Worm (Caenorhabditis elegans): Measurements from ENCODE around the gene cyp-35A2.
"Not testable (repeated sequence)": the region's sequence is repeated elsewhere in the genome, so short reads cannot be mapped to it uniquely, and the experiment has no call there.

Gene cyp-35A2

DNA sequence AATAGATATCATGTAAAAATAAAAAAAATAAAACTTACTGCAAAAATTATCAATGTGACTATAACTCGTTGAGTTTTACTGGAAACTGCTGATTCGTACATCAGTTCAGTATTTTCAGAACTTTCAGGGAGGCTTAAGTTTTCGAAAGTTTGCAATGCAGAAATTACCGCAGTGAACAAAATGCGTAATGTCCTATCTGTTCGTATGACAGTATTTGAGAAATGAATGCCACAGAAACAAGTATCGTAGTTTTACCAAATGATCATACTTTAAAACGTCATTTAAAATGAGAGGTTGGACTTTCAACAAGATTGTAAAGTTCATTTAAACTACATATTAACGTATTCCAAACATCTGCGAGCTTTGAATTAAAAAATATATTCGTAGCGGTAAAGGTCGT is 7.3 kb downstream of the cyp-35A2 start, which contains the start of gene C03G6.21:
Gene C03G6.21, minus strand, starts transcription at position 101 of the 400 bp plus-strand sequence.
- TF ChIP-seq ztf-11 (tag; optimal IDR thresholded peaks at IDR 0.05) (no peak), mab-5 (tag; optimal IDR thresholded peaks at IDR 0.05) (no peak), sem-2 (GFP tag; optimal IDR thresholded peaks at IDR 0.05) (no peak), ceh-39 (tag; optimal IDR thresholded peaks at IDR 0.05) (no peak), unc-62 (GFP tag; optimal IDR thresholded peaks at IDR 0.05) (no peak), mep-1 (tag; optimal IDR thresholded peaks at IDR 0.05) (no peak), nhr-12 (tag; optimal IDR thresholded peaks at IDR 0.05) (no peak), nhr-2 (tag; optimal IDR thresholded peaks at IDR 0.05) (no peak), nhr-237 (tag; optimal IDR thresholded peaks at IDR 0.05) (no peak), ceh-43 (GFP tag; optimal IDR thresholded peaks at IDR 0.05) (no peak), ces-1 (GFP tag; optimal IDR thresholded peaks at IDR 0.05) (no peak), blmp-1 (tag; optimal IDR thresholded peaks at IDR 0.05) (no peak), pha-4 (tag; optimal IDR thresholded peaks at IDR 0.05) (no peak), nhr-76 (tag; optimal IDR thresholded peaks at IDR 0.05) (no peak)

- no peak for TF ChIP-seq ceh-43 (GFP tag; optimal IDR thresholded peaks at IDR 0.05)
- TF ChIP-seq zip-8 (tag; optimal IDR thresholded peaks at IDR 0.05), result no peak
- TF ChIP-seq pha-4 (tag; optimal IDR thresholded peaks at IDR 0.05), result no peak
- TF ChIP-seq elt-1 (tag; optimal IDR thresholded peaks at IDR 0.05; ENCODE audit: borderline replicate concordance, insufficient read depth), result no peak
- TF ChIP-seq mep-1 (tag; optimal IDR thresholded peaks at IDR 0.05), result no peak
- no peak for TF ChIP-seq M03D4.4 (tag; optimal IDR thresholded peaks at IDR 0.05)
- no peak for TF ChIP-seq sem-2 (GFP tag; optimal IDR thresholded peaks at IDR 0.05)
These were observed 8.5 kb downstream of the cyp-35A2 start, which contains the start of gene tag-293 for ce11 chrV:7355464-7355863. Gene tag-293 (minus strand): TSS chrV:7355564.

DNA sequence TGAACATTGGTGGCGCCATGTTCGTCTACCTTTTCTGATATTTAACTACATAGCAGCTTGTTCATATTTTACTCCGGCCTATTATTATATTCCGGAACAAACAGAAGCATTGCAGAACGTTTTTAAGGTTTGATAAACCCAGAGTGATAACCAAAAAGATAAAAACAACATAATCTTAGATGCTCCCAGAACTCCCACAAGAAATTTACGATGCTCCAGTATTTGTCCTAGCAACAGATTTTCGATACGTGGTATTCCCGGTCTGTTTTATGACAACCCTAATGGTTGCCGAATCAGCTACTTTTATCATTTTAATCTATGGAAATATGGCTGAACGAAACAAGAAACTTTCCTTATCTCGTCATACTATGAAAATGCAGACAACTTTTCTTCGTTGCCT is 10.4 kb downstream of the cyp-35A2 start:
- TF ChIP-seq cnd-1 (tag; optimal IDR thresholded peaks at IDR 0.05) (no peak), blmp-1 (tag; optimal IDR thresholded peaks at IDR 0.05) (no peak)

DNA sequence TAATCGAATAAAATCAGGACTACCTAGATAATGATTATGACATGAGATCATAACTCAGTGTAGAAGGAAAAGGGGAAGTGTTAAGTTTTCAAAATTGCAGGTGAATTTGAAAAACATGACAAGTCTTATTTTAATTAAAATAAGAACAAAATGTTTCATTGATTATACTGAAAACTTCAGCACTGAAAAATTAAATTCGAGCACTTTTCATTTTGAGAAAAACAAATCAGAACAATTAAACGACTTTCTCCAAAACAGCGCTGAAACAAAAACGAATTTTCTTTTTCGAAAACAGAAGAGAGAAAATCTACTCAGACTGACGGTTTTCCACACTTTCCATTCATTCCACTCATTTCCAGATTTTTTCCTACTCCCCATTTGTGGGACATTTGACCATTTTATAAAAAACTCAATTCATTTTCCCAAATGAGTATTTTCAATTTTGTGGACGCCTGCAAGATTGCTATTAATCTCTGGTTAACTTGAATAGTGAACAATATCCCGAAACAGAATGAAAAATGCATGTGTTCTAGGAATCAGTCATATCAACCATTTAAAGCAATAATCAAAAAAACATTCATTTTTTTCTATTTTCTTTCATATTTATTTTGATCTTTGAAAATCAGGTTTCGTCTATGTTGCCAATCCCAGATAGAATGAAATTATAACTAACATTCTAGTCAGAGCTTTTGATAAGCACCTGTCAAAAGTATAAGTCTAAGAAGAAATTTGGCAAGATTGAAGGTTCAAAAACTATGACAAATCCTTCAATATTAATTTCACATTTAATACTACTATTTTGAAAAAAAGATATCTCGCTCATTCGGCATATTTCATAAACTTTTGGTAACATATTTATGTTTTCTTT is 11.6 kb downstream of the cyp-35A2 start, which contains the start of the genes srh-231 and srh-275:
Gene srh-231, minus strand, starts transcription at position 51 of the 868 bp plus-strand sequence.
Gene srh-275, plus strand, starts transcription at position 818 of the 868 bp plus-strand sequence.
- no peak for TF ChIP-seq ceh-39 (tag; optimal IDR thresholded peaks at IDR 0.05)
- no peak for TF ChIP-seq ceh-43 (GFP tag; optimal IDR thresholded peaks at IDR 0.05)
- TF ChIP-seq unc-39 (tag; optimal IDR thresholded peaks at IDR 0.05), result no peak
- TF ChIP-seq pha-4 (tag; optimal IDR thresholded peaks at IDR 0.05), result no peak
- TF ChIP-seq snpc-4 (tag; optimal IDR thresholded peaks at IDR 0.05), result no peak
- no peak for TF ChIP-seq blmp-1 (tag; optimal IDR thresholded peaks at IDR 0.05)
- TF ChIP-seq drap-1 (GFP tag; optimal IDR thresholded peaks at IDR 0.05), result no peak

ce11 chrV:7349541-7349940 is 14.4 kb downstream of the cyp-35A2 start, which contains the start of gene nhr-149:
Gene nhr-149 (minus strand): TSS chrV:7349641.
- TF ChIP-seq zip-8 (tag; optimal IDR thresholded peaks at IDR 0.05) (peak; percentile 53), tbx-8 (GFP tag; optimal IDR thresholded peaks at IDR 0.05) (no peak)

ce11 chrV:7345494-7345893 is 18.5 kb downstream of the cyp-35A2 start, which contains the start of gene nhr-147:
Gene nhr-147 (plus strand): TSS chrV:7345794.
- not testable (repeated sequence) for TF ChIP-seq unc-39 (tag; optimal IDR thresholded peaks at IDR 0.05); hlh-1 (tag; optimal IDR thresholded peaks at IDR 0.05); ceh-83 (GFP tag; optimal IDR thresholded peaks at IDR 0.05)

- no peak for TF ChIP-seq cnd-1 (tag; optimal IDR thresholded peaks at IDR 0.05)
- no peak for TF ChIP-seq ces-1 (GFP tag; optimal IDR thresholded peaks at IDR 0.05)
- TF ChIP-seq bed-3 (GFP tag; optimal IDR thresholded peaks at IDR 0.05), result no peak
- no peak for TF ChIP-seq mls-2 (tag; optimal IDR thresholded peaks at IDR 0.05)
- TF ChIP-seq M03D4.4 (tag; optimal IDR thresholded peaks at IDR 0.05), result no peak
- TF ChIP-seq nhr-28 (tag; optimal IDR thresholded peaks at IDR 0.05), result no peak
- no peak for TF ChIP-seq sem-2 (GFP tag; optimal IDR thresholded peaks at IDR 0.05)
- no peak for TF ChIP-seq unc-62 (GFP tag; optimal IDR thresholded peaks at IDR 0.05)
- TF ChIP-seq elt-3 (tag; optimal IDR thresholded peaks at IDR 0.05), result no peak
- TF ChIP-seq lsy-2 (tag; optimal IDR thresholded peaks at IDR 0.05), result no peak
- TF ChIP-seq unc-120 (tag; optimal IDR thresholded peaks at IDR 0.05; ENCODE audit: poor library complexity, severe bottlenecking), result no peak
- no peak for TF ChIP-seq tbx-8 (GFP tag; optimal IDR thresholded peaks at IDR 0.05)
- no peak for TF ChIP-seq elt-1 (tag; optimal IDR thresholded peaks at IDR 0.05; ENCODE audit: borderline replicate concordance, insufficient read depth)
- TF ChIP-seq hlh-1 (tag; optimal IDR thresholded peaks at IDR 0.05), result no peak
- TF ChIP-seq blmp-1 (tag; optimal IDR thresholded peaks at IDR 0.05), result no peak
- TF ChIP-seq sptf-1 (tag; optimal IDR thresholded peaks at IDR 0.05), result no peak
- no peak for TF ChIP-seq flh-1 (GFP tag; optimal IDR thresholded peaks at IDR 0.05)
These were observed 20.5 kb downstream of the cyp-35A2 start, which contains the start of gene srh-244 for ce11 chrV:7343522-7343921. Gene srh-244 (plus strand): TSS chrV:7343822.

All from whole organism, mixed stage, embryonic.